Worm (Caenorhabditis elegans) whole organism, late embryonic: Measurements from ENCODE around the gene cct-5.
A peak's percentile ranks its signal among the peaks of the same experiment; 100 is the strongest.

Source experiments
- C38D4.7 ChIP-seq: fragments of 200-800 bp; sonication (Bioruptor generic); optimal IDR thresholded peaks from 2 replicates; lab custom pipeline; 2018; ENCODE audit warnings: mild to moderate bottlenecking, missing genetic modification characterization, moderate library complexity, missing compliant biosample characterization
- K02D7.2 ChIP-seq: sonication (generic microtip); optimal IDR thresholded peaks from 2 replicates; lab custom pipeline; 2017; ENCODE audit warnings: mild to moderate bottlenecking, missing genetic modification characterization, missing compliant biosample characterization
- Y22D7AL.16 ChIP-seq: sonication (generic microtip); optimal IDR thresholded peaks from 2 replicates; lab custom pipeline; 2016; ENCODE audit warnings: missing genetic modification characterization, missing compliant biosample characterization
- ceh-30 ChIP-seq: fragments of 150-350 bp; optimal IDR thresholded peaks from 2 replicates; lab custom pipeline; 2014; ENCODE audit warnings: missing biosample characterization, missing genetic modification characterization
- ceh-31 ChIP-seq: sonication (generic microtip); optimal IDR thresholded peaks from 2 replicates; lab custom pipeline; 2016; ENCODE audit warnings: missing genetic modification characterization, missing compliant biosample characterization
- ceh-48 ChIP-seq: sonication (generic microtip); optimal IDR thresholded peaks from 2 replicates; lab custom pipeline; 2016; ENCODE audit warnings: missing genetic modification characterization, inconsistent platforms, missing compliant biosample characterization
- dmd-4 ChIP-seq: sonication (generic microtip); optimal IDR thresholded peaks from 2 replicates; lab custom pipeline; 2016; ENCODE audit warnings: borderline replicate concordance, missing genetic modification characterization, missing compliant biosample characterization
- dve-1 ChIP-seq: sonication (generic microtip); optimal IDR thresholded peaks from 2 replicates; lab custom pipeline; 2017; ENCODE audit warnings: antibody characterized with exemption, mild to moderate bottlenecking, missing genetic modification characterization, missing compliant biosample characterization
- elt-4 ChIP-seq: sonication (generic microtip); optimal IDR thresholded peaks from 2 replicates; lab custom pipeline; 2016; ENCODE audit warnings: missing genetic modification characterization, missing compliant biosample characterization
- ets-4 ChIP-seq: sonication (generic microtip); optimal IDR thresholded peaks from 2 replicates; lab custom pipeline; 2016; ENCODE audit warnings: missing genetic modification characterization, missing compliant biosample characterization
- eyg-1 ChIP-seq: sonication (generic microtip); optimal IDR thresholded peaks from 2 replicates; lab custom pipeline; 2016; ENCODE audit warnings: missing genotype, missing genetic modification characterization, missing compliant biosample characterization
- fkh-10 ChIP-seq: fragments of 150-350 bp; optimal IDR thresholded peaks from 2 replicates; lab custom pipeline; 2014; ENCODE audit warnings: missing biosample characterization, missing genetic modification reagents, missing genetic modification characterization
- fkh-6 ChIP-seq: sonication (generic microtip); optimal IDR thresholded peaks from 2 replicates; lab custom pipeline; 2016; ENCODE audit warnings: missing genetic modification characterization, missing compliant biosample characterization
- gmeb-2 ChIP-seq: sonication (generic microtip); optimal IDR thresholded peaks from 2 replicates; lab custom pipeline; 2016; ENCODE audit warnings: missing genetic modification characterization, inconsistent platforms, missing compliant biosample characterization
- hlh-15 ChIP-seq: sonication (generic microtip); optimal IDR thresholded peaks from 2 replicates; lab custom pipeline; 2016; ENCODE audit warnings: missing genetic modification characterization, missing compliant biosample characterization
- hlh-8 ChIP-seq: sonication (generic microtip); optimal IDR thresholded peaks from 2 replicates; lab custom pipeline; 2016; ENCODE audit warnings: missing genotype, missing genetic modification characterization, missing compliant biosample characterization
- madf-2 ChIP-seq: sonication (generic microtip); optimal IDR thresholded peaks from 2 replicates; lab custom pipeline; 2017; ENCODE audit warnings: missing genetic modification characterization, missing compliant biosample characterization
- mec-3 ChIP-seq: sonication (generic microtip); optimal IDR thresholded peaks from 2 replicates; lab custom pipeline; 2016; ENCODE audit warnings: borderline replicate concordance, missing genetic modification characterization, missing compliant biosample characterization
- nfya-1 ChIP-seq: sonication (generic microtip); optimal IDR thresholded peaks from 2 replicates; lab custom pipeline; 2017; ENCODE audit warnings: missing genetic modification characterization, mild to moderate bottlenecking, missing compliant biosample characterization, antibody characterized with exemption, moderate library complexity
- nhr-232 ChIP-seq: sonication (generic microtip); optimal IDR thresholded peaks from 2 replicates; lab custom pipeline; 2016; ENCODE audit warnings: missing genetic modification characterization, missing compliant biosample characterization
- npax-4 ChIP-seq: sonication (generic microtip); optimal IDR thresholded peaks from 2 replicates; lab custom pipeline; 2016; ENCODE audit warnings: missing genetic modification characterization, missing compliant biosample characterization
- pha-2 ChIP-seq: sonication (generic microtip); optimal IDR thresholded peaks from 2 replicates; lab custom pipeline; 2017; ENCODE audit warnings: mild to moderate bottlenecking, missing genetic modification characterization, missing compliant biosample characterization
- pha-4 ChIP-seq: fragments of 150-350 bp; optimal IDR thresholded peaks from 2 replicates; lab custom pipeline; 2018; ENCODE audit warnings: missing biosample characterization, missing genetic modification reagents, missing genetic modification characterization
- pqm-1 ChIP-seq: sonication (generic microtip); optimal IDR thresholded peaks from 2 replicates; lab custom pipeline; 2016; ENCODE audit warnings: missing genetic modification characterization, missing compliant biosample characterization
- pros-1 ChIP-seq: fragments of 150-350 bp; optimal IDR thresholded peaks from 2 replicates; lab custom pipeline; 2014; ENCODE audit warnings: missing biosample characterization, missing genetic modification reagents, missing genetic modification characterization
- ref-2 ChIP-seq: sonication (generic microtip); optimal IDR thresholded peaks from 2 replicates; lab custom pipeline; 2016; ENCODE audit warnings: missing genetic modification characterization, missing compliant biosample characterization
- rnt-1 ChIP-seq: sonication (generic microtip); optimal IDR thresholded peaks from 2 replicates; lab custom pipeline; 2016; ENCODE audit warnings: missing genetic modification characterization, missing compliant biosample characterization
- sdc-2 ChIP-seq: sonication (generic microtip); optimal IDR thresholded peaks from 2 replicates; lab custom pipeline; 2016; ENCODE audit warnings: missing genotype, missing genetic modification characterization, missing compliant biosample characterization
- tbx-2 ChIP-seq: sonication (generic microtip); optimal IDR thresholded peaks from 2 replicates; lab custom pipeline; 2016; ENCODE audit warnings: missing genetic modification characterization, missing compliant biosample characterization
- tbx-7 ChIP-seq: sonication (generic microtip); optimal IDR thresholded peaks from 2 replicates; lab custom pipeline; 2016; ENCODE audit warnings: missing genotype, missing genetic modification characterization, missing compliant biosample characterization

Gene cct-5

ce11 chrIII:4453301-4453700 is 54.6 kb downstream of the cct-5 start:
- TF ChIP-seq gmeb-2: no peak
- TF ChIP-seq nfya-1 (tag; lab: Kevin White, UChicago): peak; percentile 91
- TF ChIP-seq, all 69 proteins: peak for 1

ce11 chrIII:4452749-4453148 is 55.2 kb downstream of the cct-5 start:
- TF ChIP-seq ets-4: no peak
- peak; percentile 66 for TF ChIP-seq ceh-31 (tag; lab: Kevin White, UChicago)

- TF ChIP-seq pha-4 (tag; lab: Kevin White, UChicago) (no peak), nfya-1 (tag; lab: Kevin White, UChicago) (peak; percentile 66), C38D4.7 (GFP tag; lab: Kevin White, UChicago) (no peak), ceh-31 (tag; lab: Kevin White, UChicago) (peak; percentile 79), tbx-2 (peak; percentile 11), gmeb-2 (no peak), elt-4 (tag; lab: Kevin White, UChicago) (no peak), fkh-6 (tag; lab: Kevin White, UChicago) (peak; percentile 40)
Observed at ce11 chrIII:4450773-4451423, 57.0 kb downstream of the cct-5 start.

ce11 chrIII:4449893-4450579 is 57.9 kb downstream of the cct-5 start, which contains the start of gene ceh-43:
Gene ceh-43 (minus strand): TSS chrIII:4449943.
- TF ChIP-seq ref-2 (tag; lab: Kevin White, UChicago): no peak
- no peak for TF ChIP-seq Y22D7AL.16 (tag; lab: Kevin White, UChicago)
- TF ChIP-seq rnt-1 (tag; lab: Kevin White, UChicago): no peak
- no peak for TF ChIP-seq hlh-15
- no peak for TF ChIP-seq dmd-4 (tag; lab: Kevin White, UChicago)
- no peak for TF ChIP-seq fkh-6 (tag; lab: Kevin White, UChicago)
- no peak for TF ChIP-seq sdc-2 (tag; lab: Kevin White, UChicago)
- TF ChIP-seq ceh-30 (tag; lab: Kevin White, UChicago): no peak
- no peak for TF ChIP-seq dve-1
- TF ChIP-seq npax-4 (tag; lab: Kevin White, UChicago): no peak
- no peak for TF ChIP-seq pros-1 (tag; lab: Kevin White, UChicago)
- TF ChIP-seq tbx-7 (tag; lab: Kevin White, UChicago): no peak
- no peak for TF ChIP-seq K02D7.2 (tag; lab: Kevin White, UChicago)
- no peak for TF ChIP-seq hlh-8 (tag; lab: Kevin White, UChicago)
- TF ChIP-seq nhr-232: no peak
- no peak for TF ChIP-seq ceh-48 (tag; lab: Kevin White, UChicago)
- no peak for TF ChIP-seq gmeb-2
- no peak for TF ChIP-seq fkh-10 (GFP tag; lab: Kevin White, UChicago)
- TF ChIP-seq pqm-1 (tag; lab: Kevin White, UChicago): no peak
- TF ChIP-seq, all 69 proteins: peak for 0

ce11 chrIII:4449357-4449756 is 58.6 kb downstream of the cct-5 start:
- TF ChIP-seq madf-2 (tag; lab: Kevin White, UChicago) (no peak), eyg-1 (no peak), pqm-1 (tag; lab: Kevin White, UChicago) (no peak), mec-3 (tag; lab: Kevin White, UChicago) (no peak), tbx-2 (no peak), pha-2 (no peak)
